Fruit fly (Drosophila melanogaster) Kc167 (cell line): Measurements from ENCODE around the gene CG32176.

Experiments
- Sin3A ChIP-seq: fragments of >200 bp; optimal IDR thresholded peaks from 2 replicates; lab custom pipeline; 2018; ENCODE audit warnings: missing external identifiers
- h ChIP-seq: fragments of >200 bp; optimal IDR thresholded peaks from 3 replicates; lab custom pipeline; 2018; ENCODE audit warnings: missing external identifiers
- insv ChIP-seq: fragments of >200 bp; optimal IDR thresholded peaks from 3 replicates; lab custom pipeline; 2018; ENCODE audit warnings: missing external identifiers
- psq ChIP-seq: fragments of >200 bp; optimal IDR thresholded peaks from 2 replicates; lab custom pipeline; 2017; ENCODE audit warnings: missing external identifiers
- ttk ChIP-seq: sonication (Bioruptor generic); optimal IDR thresholded peaks from 2 replicates; lab custom pipeline; 2017; ENCODE audit warnings: missing external identifiers

- no peak for TF ChIP-seq h (lab: Kevin White, UChicago)
- TF ChIP-seq psq (lab: Kevin White, UChicago) = no peak
- TF ChIP-seq ttk (lab: Kevin White, UChicago) = no peak
- no peak for TF ChIP-seq insv
- no peak for TF ChIP-seq Sin3A (lab: Kevin White, UChicago)
Observed at dm6 chr3L:17427013-17427412, 6.7 kb upstream of the CG32176 start, which contains the start of gene Polr3G.
